Worm (Caenorhabditis elegans): ENCODE results near the gene W09G12.10.
"Not testable (repeated sequence)": the region's sequence is repeated elsewhere in the genome, so short reads cannot be mapped to it uniquely, and the experiment has no call there.

The W09G12.10 gene

DNA sequence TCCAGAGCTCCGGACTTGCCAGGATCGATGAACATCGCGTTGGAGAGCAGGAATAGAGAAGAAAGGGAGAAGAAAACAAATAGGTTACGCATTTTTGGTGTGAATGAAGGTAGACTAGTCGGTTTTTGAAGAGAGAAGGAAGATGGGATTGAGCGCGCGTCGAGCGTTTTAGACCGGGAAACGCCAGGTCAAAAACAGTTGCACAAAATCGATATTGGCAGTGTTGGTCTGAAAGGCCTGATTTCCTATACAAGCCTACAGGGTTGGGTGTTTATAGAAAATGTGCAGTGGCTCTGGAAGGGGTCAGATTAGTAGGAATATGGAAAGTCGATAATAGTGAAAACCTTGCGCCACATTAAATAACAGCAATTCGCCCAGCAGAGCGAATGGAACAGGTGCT lies 16.2 kb downstream of the W09G12.10 start, which contains the start of gene dsl-2:
Gene dsl-2, minus strand, starts transcription at position 101 of the 400 bp plus-strand sequence.
- TF ChIP-seq pes-1 (GFP tag; IDR thresholded peaks at IDR 0.05) = no peak
- no peak for TF ChIP-seq ceh-13 (GFP tag; optimal IDR thresholded peaks at IDR 0.05)
- no peak for TF ChIP-seq F13C5.2 (tag; optimal IDR thresholded peaks at IDR 0.05)
- TF ChIP-seq scrt-1 (GFP tag; IDR thresholded peaks at IDR 0.05) = no peak
- TF ChIP-seq ceh-36 (tag; optimal IDR thresholded peaks at IDR 0.05) = no peak
- no peak for TF ChIP-seq B0310.2 (tag; optimal IDR thresholded peaks at IDR 0.05)
- no peak for TF ChIP-seq tbx-37 (GFP tag; conservative IDR thresholded peaks at IDR 0.05)
- no peak for TF ChIP-seq hnd-1 (tag; optimal IDR thresholded peaks at IDR 0.05)
- no peak for TF ChIP-seq aly-1 (tag; optimal IDR thresholded peaks at IDR 0.05)
- no peak for TF ChIP-seq tra-4 (tag; optimal IDR thresholded peaks at IDR 0.05)
- no peak for TF ChIP-seq ama-1 (optimal IDR thresholded peaks at IDR 0.05)

DNA sequence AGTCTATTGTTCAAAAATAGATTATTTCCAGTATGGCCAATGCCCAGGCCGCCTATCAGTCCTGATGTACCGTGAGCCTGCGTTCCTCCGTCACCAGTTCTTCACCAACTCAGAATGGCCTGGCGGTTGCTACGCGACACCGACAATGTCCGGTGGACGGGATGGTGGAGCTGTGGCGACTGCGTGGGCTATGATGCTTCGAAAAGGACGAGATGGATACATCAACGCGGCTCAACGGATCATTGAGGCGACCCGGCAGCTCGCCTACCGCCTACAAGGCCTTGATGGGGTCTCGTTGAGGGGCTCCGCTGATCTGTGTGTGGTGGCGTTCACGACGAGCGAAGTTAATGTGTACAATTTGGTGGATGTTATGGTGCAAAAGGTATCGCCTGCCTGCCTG lies 21.6 kb downstream of the W09G12.10 start:
- TF ChIP-seq scrt-1 (GFP tag; IDR thresholded peaks at IDR 0.05) (no peak), tbx-37 (GFP tag; conservative IDR thresholded peaks at IDR 0.05) (no peak)

DNA sequence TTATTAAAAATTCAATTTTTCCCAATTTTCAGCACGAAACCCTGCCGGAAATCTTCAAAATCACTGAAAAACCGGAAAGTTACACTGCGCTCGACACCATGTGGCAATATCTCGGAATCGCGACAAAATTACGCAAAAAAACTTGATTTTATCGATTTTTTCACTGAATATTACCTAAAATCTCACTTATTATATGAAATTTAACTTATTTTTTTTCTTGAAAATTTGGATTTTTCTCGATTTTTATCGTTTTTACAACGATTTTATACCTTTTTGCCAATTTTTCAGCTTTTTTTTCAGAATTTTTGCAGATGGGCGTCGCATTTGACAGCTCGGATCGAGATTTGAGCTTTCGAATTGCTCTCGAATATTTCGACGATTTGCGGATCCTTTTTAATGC lies 28.3 kb downstream of the W09G12.10 start, which contains the start of gene spl-3:
Gene spl-3, plus strand, starts transcription at position 301 of the 400 bp plus-strand sequence.
- TF ChIP-seq tbx-11 (GFP tag; IDR thresholded peaks at IDR 0.05) = no peak
- no peak for TF ChIP-seq tbx-37 (GFP tag; conservative IDR thresholded peaks at IDR 0.05)
- no peak for TF ChIP-seq flt-1 (GFP tag; IDR thresholded peaks at IDR 0.05)
- no peak for TF ChIP-seq B0310.2 (tag; optimal IDR thresholded peaks at IDR 0.05)
- no peak for TF ChIP-seq ceh-36 (tag; optimal IDR thresholded peaks at IDR 0.05)
- TF ChIP-seq scrt-1 (GFP tag; IDR thresholded peaks at IDR 0.05) = no peak
- TF ChIP-seq ceh-13 (GFP tag; optimal IDR thresholded peaks at IDR 0.05) = no peak
- no peak for TF ChIP-seq hnd-1 (tag; optimal IDR thresholded peaks at IDR 0.05)
- TF ChIP-seq F13C5.2 (tag; optimal IDR thresholded peaks at IDR 0.05) = no peak
- TF ChIP-seq tra-4 (tag; optimal IDR thresholded peaks at IDR 0.05) = no peak
- TF ChIP-seq aly-1 (tag; optimal IDR thresholded peaks at IDR 0.05) = no peak
- no peak for TF ChIP-seq ama-1 (optimal IDR thresholded peaks at IDR 0.05)
- TF ChIP-seq pes-1 (GFP tag; IDR thresholded peaks at IDR 0.05) = no peak
- TF ChIP-seq hmbx-1 (tag; optimal IDR thresholded peaks at IDR 0.05) = no peak

DNA sequence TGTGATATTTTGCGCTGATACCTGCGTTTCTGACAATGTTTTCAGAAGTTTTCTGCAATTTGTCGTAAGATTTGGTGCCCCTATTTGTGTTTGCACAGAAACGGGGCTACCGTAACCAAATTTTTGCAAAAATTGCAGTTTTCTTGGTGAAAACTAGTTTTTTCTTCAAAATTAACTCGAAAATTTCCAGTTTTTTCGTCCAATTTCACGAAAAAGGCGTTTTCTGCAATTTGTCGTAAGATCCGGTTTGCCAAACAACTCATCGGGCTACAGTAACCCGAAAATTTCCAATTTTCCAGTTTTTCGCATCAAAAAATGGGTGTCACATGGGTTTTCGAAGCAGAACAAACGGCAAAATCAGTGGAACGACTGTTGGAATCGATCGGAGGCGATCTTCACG lies 33.6 kb downstream of the W09G12.10 start, which contains the start of gene mdt-20:
Gene mdt-20, plus strand, starts transcription at position 301 of the 400 bp plus-strand sequence.
- not testable (repeated sequence) for TF ChIP-seq tbx-37 (GFP tag; conservative IDR thresholded peaks at IDR 0.05); pes-1 (GFP tag; IDR thresholded peaks at IDR 0.05); sea-1 (GFP tag; conservative IDR thresholded peaks at IDR 0.05)

DNA sequence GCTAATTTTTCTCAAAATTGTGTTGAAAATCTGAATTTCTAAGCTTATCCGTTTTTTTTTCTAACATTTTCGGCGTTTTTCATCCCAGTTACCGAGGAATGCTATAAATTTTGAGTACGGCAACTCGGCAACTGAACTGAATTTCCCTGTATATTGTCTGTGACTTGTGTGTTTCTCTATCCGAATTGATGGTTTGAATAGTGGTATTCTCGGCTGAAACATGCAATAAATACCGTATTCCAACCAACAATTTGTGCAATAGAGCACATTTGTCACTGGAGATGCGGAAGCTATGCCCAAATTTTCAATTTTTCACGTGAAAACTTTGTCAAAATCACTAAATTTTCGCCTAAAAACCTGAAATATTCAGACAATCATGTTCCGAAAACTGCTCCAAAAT lies 38.8 kb downstream of the W09G12.10 start, which contains the start of gene rmif-2:
Gene rmif-2, plus strand, starts transcription at position 301 of the 400 bp plus-strand sequence.
- not testable (repeated sequence) for TF ChIP-seq tbx-37 (GFP tag; conservative IDR thresholded peaks at IDR 0.05); ceh-13 (GFP tag; optimal IDR thresholded peaks at IDR 0.05); hnd-1 (tag; optimal IDR thresholded peaks at IDR 0.05)

DNA sequence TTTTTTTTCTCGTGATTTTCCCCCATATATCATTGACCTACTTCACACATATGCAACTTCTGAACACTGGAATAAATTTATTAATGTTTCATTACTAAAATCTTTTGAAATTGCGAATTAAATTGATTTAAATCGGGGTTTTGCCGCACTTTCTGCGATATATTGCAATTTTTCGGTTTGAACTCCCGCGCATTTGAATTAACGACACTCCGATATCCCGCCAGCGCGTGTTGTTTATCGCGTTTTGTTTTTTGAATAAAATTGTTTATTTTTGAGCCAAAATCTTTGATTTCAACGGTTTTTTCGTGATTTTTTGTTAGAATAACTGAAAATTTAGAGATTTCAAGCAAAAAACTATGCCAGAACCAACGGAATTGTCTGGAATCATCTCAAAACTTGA lies 43.4 kb downstream of the W09G12.10 start, which contains the start of gene Y104H12D.2:
Gene Y104H12D.2, plus strand, starts transcription at position 340 of the 400 bp plus-strand sequence.
- no peak for TF ChIP-seq F13C5.2 (tag; optimal IDR thresholded peaks at IDR 0.05)
- TF ChIP-seq tbx-37 (GFP tag; conservative IDR thresholded peaks at IDR 0.05) = no peak
- TF ChIP-seq tra-4 (tag; optimal IDR thresholded peaks at IDR 0.05) = no peak
- TF ChIP-seq ets-7 (tag; optimal IDR thresholded peaks at IDR 0.05) = no peak
- TF ChIP-seq ama-1 (optimal IDR thresholded peaks at IDR 0.05) = no peak
- TF ChIP-seq tbx-11 (GFP tag; IDR thresholded peaks at IDR 0.05) = no peak
- no peak for TF ChIP-seq ceh-36 (tag; optimal IDR thresholded peaks at IDR 0.05)
- TF ChIP-seq flt-1 (GFP tag; IDR thresholded peaks at IDR 0.05) = no peak
- no peak for TF ChIP-seq ceh-13 (GFP tag; optimal IDR thresholded peaks at IDR 0.05)
- no peak for TF ChIP-seq B0310.2 (tag; optimal IDR thresholded peaks at IDR 0.05)

DNA sequence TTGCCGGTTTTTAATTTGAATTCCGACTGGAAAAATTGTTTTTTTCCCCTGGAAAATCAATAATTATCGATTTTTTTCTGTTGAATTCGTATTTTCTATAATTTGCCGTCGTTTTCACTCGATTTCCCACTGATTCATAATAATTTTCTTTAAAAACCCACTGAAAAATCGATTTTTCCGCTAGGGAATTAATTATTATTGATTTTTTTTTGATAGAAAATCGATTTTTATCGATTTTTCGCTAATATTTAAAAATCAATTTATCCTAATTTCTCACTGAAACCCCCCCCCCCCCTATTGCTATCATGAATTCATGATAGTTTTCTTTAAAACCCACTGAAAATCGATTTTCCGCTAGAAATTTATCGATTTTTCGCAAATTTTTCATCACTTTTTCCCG lies 44.5 kb downstream of the W09G12.10 start:
- TF ChIP-seq ama-1 (optimal IDR thresholded peaks at IDR 0.05) (no peak), tra-4 (tag; optimal IDR thresholded peaks at IDR 0.05) (no peak), hnd-1 (tag; optimal IDR thresholded peaks at IDR 0.05) (no peak), B0310.2 (tag; optimal IDR thresholded peaks at IDR 0.05) (no peak), tbx-37 (GFP tag; conservative IDR thresholded peaks at IDR 0.05) (no peak)

DNA sequence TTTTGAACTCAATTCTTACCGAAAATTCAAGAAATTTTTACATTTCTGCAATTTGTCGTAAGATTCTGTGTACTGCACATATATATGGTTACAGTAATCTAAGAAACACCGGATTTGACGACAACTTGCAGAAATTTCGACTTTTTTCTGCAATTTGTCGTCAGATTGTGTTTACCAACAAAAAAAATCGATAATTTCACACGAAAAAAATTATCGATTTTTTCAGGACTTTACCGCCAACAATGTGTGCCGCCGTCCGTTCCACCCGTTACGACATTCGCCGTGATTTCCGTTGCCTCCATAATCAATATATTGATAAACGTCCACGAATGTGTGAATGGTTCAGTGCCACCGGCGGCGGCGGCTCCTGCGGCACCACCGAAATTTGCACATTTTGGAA lies 46.7 kb downstream of the W09G12.10 start:
- TF ChIP-seq scrt-1 (GFP tag; IDR thresholded peaks at IDR 0.05) (no peak), aly-1 (tag; optimal IDR thresholded peaks at IDR 0.05) (no peak), tbx-11 (GFP tag; IDR thresholded peaks at IDR 0.05) (no peak), ets-7 (tag; optimal IDR thresholded peaks at IDR 0.05) (no peak), tbx-37 (GFP tag; conservative IDR thresholded peaks at IDR 0.05) (no peak), flt-1 (GFP tag; IDR thresholded peaks at IDR 0.05) (no peak), ceh-36 (tag; optimal IDR thresholded peaks at IDR 0.05) (no peak), sea-1 (GFP tag; conservative IDR thresholded peaks at IDR 0.05) (no peak), F13C5.2 (tag; optimal IDR thresholded peaks at IDR 0.05) (no peak), pes-1 (GFP tag; IDR thresholded peaks at IDR 0.05) (no peak), hmbx-1 (tag; optimal IDR thresholded peaks at IDR 0.05) (no peak), tra-4 (tag; optimal IDR thresholded peaks at IDR 0.05) (no peak), ceh-13 (GFP tag; optimal IDR thresholded peaks at IDR 0.05) (no peak), hmg-4 (GFP tag; optimal IDR thresholded peaks at IDR 0.05) (no peak), B0310.2 (tag; optimal IDR thresholded peaks at IDR 0.05) (no peak), ama-1 (optimal IDR thresholded peaks at IDR 0.05) (no peak), hnd-1 (tag; optimal IDR thresholded peaks at IDR 0.05) (no peak)

All from whole organism, early embryonic.